Worm (Caenorhabditis elegans) whole organism, L4 larva: Measurements from ENCODE around the gene Y48A6B.14.

Source experiments
- F26F4.8 ChIP-seq: fragments of 200-800 bp; sonication (Bioruptor generic); conservative IDR thresholded peaks from 2 replicates; pipeline ENCODE4 v1.3.6; 2022; ENCODE audit warnings: missing genetic modification characterization, missing compliant biosample characterization
- F44E2.7 ChIP-seq: fragments of 200-800 bp; sonication (Bioruptor generic); IDR thresholded peaks from 2 replicates; pipeline ENCODE4 v2.1.2; 2022; ENCODE audit warnings: missing genetic modification characterization, missing compliant biosample characterization
- T20F7.1 ChIP-seq: fragments of 200-800 bp; sonication (Bioruptor generic); optimal IDR thresholded peaks from 2 replicates; lab custom pipeline; 2018; ENCODE audit warnings: mild to moderate bottlenecking, missing genetic modification characterization, missing compliant biosample characterization
- Y48G9A.11 ChIP-seq: fragments of 200-800 bp; sonication (Bioruptor generic); IDR thresholded peaks from 2 replicates; pipeline ENCODE4 v1.3.6; 2022; ENCODE audit warnings: missing genetic modification reagents, missing genetic modification characterization, missing compliant biosample characterization
- aly-2 ChIP-seq: sonication (generic microtip); optimal IDR thresholded peaks from 2 replicates; lab custom pipeline; 2018; ENCODE audit warnings: missing biosample characterization, missing genetic modification characterization
- ama-1 ChIP-seq: fragments of 150-350 bp; optimal IDR thresholded peaks from 2 replicates; lab custom pipeline; 2014; ENCODE audit warnings: inconsistent platforms, mixed read lengths
- arid-1 ChIP-seq: fragments of 200-800 bp; sonication (Bioruptor generic); conservative IDR thresholded peaks from 2 replicates; pipeline ENCODE4 v1.3.6; 2022; ENCODE audit warnings: missing genetic modification reagents, missing genetic modification characterization, missing compliant biosample characterization
- ceh-20 ChIP-seq: fragments of 200-800 bp; sonication (Bioruptor generic); IDR thresholded peaks from 2 replicates; pipeline ENCODE4 v1.3.6; 2022; ENCODE audit warnings: missing genetic modification reagents, missing genetic modification characterization, missing compliant biosample characterization
- ceh-28 ChIP-seq: fragments of 150-350 bp; optimal IDR thresholded peaks from 2 replicates; lab custom pipeline; 2014; ENCODE audit warnings: missing biosample characterization, missing genetic modification reagents, missing genetic modification characterization
- ceh-44 ChIP-seq: fragments of 200-800 bp; sonication (Bioruptor generic); IDR thresholded peaks from 2 replicates; pipeline ENCODE4 v1.3.6; 2022; ENCODE audit warnings: missing genetic modification reagents, missing genetic modification characterization, missing compliant biosample characterization
- ceh-82 ChIP-seq: sonication (generic microtip); optimal IDR thresholded peaks from 2 replicates; lab custom pipeline; 2017; ENCODE audit warnings: missing biosample characterization, missing genetic modification characterization
- ces-1 ChIP-seq: fragments of 150-350 bp; sonication (generic microtip); optimal IDR thresholded peaks from 4 replicates; lab custom pipeline; 2014; ENCODE audit warnings: missing biosample characterization, missing genetic modification reagents, missing genetic modification characterization
- ctbp-1 ChIP-seq: fragments of 200-800 bp; sonication (Bioruptor generic); IDR thresholded peaks from 2 replicates; pipeline ENCODE4 v1.3.6; 2022; ENCODE audit warnings: missing genetic modification reagents, missing genetic modification characterization, missing compliant biosample characterization
- daf-16 ChIP-seq, 3 experiments: sonication (generic microtip); optimal IDR thresholded peaks; 2 replicates each; lab custom pipeline; 2016 to 2017; ENCODE audit warnings: missing genetic modification characterization in 3 of 3, missing genetic modification reagents in 3 of 3, mild to moderate bottlenecking in 2 of 3, missing compliant biosample characterization in 2 of 3, missing biosample characterization in 1 of 3, moderate library complexity in 1 of 3
- dmd-6 ChIP-seq: fragments of 200-800 bp; sonication (Bioruptor generic); IDR thresholded peaks from 2 replicates; pipeline ENCODE4 v1.3.6; 2022; ENCODE audit warnings: missing genetic modification reagents, missing genetic modification characterization, missing compliant biosample characterization
- dmd-8 ChIP-seq: fragments of 200-800 bp; sonication (Bioruptor generic); IDR thresholded peaks from 2 replicates; pipeline ENCODE4 v1.3.6; 2022; ENCODE audit warnings: missing genetic modification characterization, missing compliant biosample characterization
- dve-1 ChIP-seq: sonication (generic microtip); optimal IDR thresholded peaks from 2 replicates; lab custom pipeline; 2017; ENCODE audit warnings: antibody characterized with exemption, mild to moderate bottlenecking, missing genetic modification characterization, missing compliant biosample characterization; ENCODE audit not compliant: insufficient read depth
- egl-43 ChIP-seq: fragments of 200-800 bp; sonication (Bioruptor generic); IDR thresholded peaks from 2 replicates; pipeline ENCODE4 v1.3.6; 2022; ENCODE audit warnings: missing genetic modification reagents, missing genetic modification characterization, missing compliant biosample characterization
- fos-1 ChIP-seq: fragments of 150-350 bp; optimal IDR thresholded peaks from 2 replicates; lab custom pipeline; 2014; ENCODE audit warnings: missing biosample characterization, missing genetic modification characterization
- gei-8 ChIP-seq: fragments of 200-800 bp; sonication (Bioruptor generic); optimal IDR thresholded peaks from 2 replicates; lab custom pipeline; 2018; ENCODE audit warnings: mild to moderate bottlenecking, missing genetic modification characterization, missing compliant biosample characterization
- hlh-30 ChIP-seq: sonication (generic microtip); optimal IDR thresholded peaks from 2 replicates; lab custom pipeline; 2017; ENCODE audit warnings: antibody characterized with exemption, mild to moderate bottlenecking, missing genetic modification characterization, missing compliant biosample characterization; ENCODE audit not compliant: insufficient read depth
- jun-1 ChIP-seq: fragments of 150-350 bp; optimal IDR thresholded peaks from 2 replicates; lab custom pipeline; 2014; ENCODE audit warnings: missing biosample characterization, missing genetic modification reagents, missing genetic modification characterization
- lin-13 ChIP-seq: fragments of 150-350 bp; optimal IDR thresholded peaks from 2 replicates; lab custom pipeline; 2014; ENCODE audit warnings: missing biosample characterization, missing genetic modification reagents, missing genetic modification characterization
- lin-29 ChIP-seq: fragments of 200-800 bp; sonication (Bioruptor generic); IDR thresholded peaks from 2 replicates; pipeline ENCODE4 v1.3.6; 2022; ENCODE audit warnings: missing genetic modification reagents, missing genetic modification characterization, missing compliant biosample characterization
- lin-38 ChIP-seq: fragments of 200-800 bp; sonication (Bioruptor generic); IDR thresholded peaks from 2 replicates; pipeline ENCODE4 v1.3.6; 2022; ENCODE audit warnings: missing genetic modification reagents, missing genetic modification characterization, missing compliant biosample characterization
- madf-9 ChIP-seq: fragments of 200-800 bp; sonication (Bioruptor generic); conservative IDR thresholded peaks from 2 replicates; pipeline ENCODE4 v1.3.6; 2022; ENCODE audit warnings: missing genetic modification reagents, missing genetic modification characterization, missing compliant biosample characterization
- mdt-29 ChIP-seq: fragments of 200-800 bp; sonication (Bioruptor generic); IDR thresholded peaks from 2 replicates; pipeline ENCODE4 v1.3.6; 2022; ENCODE audit warnings: missing genetic modification reagents, missing genetic modification characterization, missing compliant biosample characterization
- mep-1 ChIP-seq: fragments of 150-350 bp; sonication (generic microtip); optimal IDR thresholded peaks from 3 replicates; lab custom pipeline; 2014; ENCODE audit warnings: missing biosample characterization, missing genetic modification characterization
- mes-2 ChIP-seq: sonication (generic microtip); optimal IDR thresholded peaks from 2 replicates; lab custom pipeline; 2016; ENCODE audit warnings: missing genotype, mild to moderate bottlenecking, missing genetic modification characterization, missing compliant biosample characterization; ENCODE audit not compliant: poor library complexity, severe bottlenecking
- mxl-2 ChIP-seq: fragments of 200-800 bp; sonication (Bioruptor generic); conservative IDR thresholded peaks from 2 replicates; pipeline ENCODE4 v1.3.6; 2022; ENCODE audit warnings: missing genetic modification reagents, missing genetic modification characterization, missing compliant biosample characterization
- nhr-10 ChIP-seq: fragments of 150-350 bp; optimal IDR thresholded peaks from 2 replicates; lab custom pipeline; 2014; ENCODE audit warnings: missing biosample characterization, missing genetic modification characterization
- nhr-111 ChIP-seq: fragments of 200-800 bp; sonication (Bioruptor generic); optimal IDR thresholded peaks from 2 replicates; lab custom pipeline; 2018; ENCODE audit warnings: mild to moderate bottlenecking, missing genetic modification characterization, missing compliant biosample characterization
- nhr-28 ChIP-seq: fragments of 150-350 bp; optimal IDR thresholded peaks from 2 replicates; lab custom pipeline; 2014; ENCODE audit warnings: missing biosample characterization, missing genetic modification characterization
- nhr-42 ChIP-seq: fragments of 200-800 bp; sonication (Bioruptor generic); IDR thresholded peaks from 2 replicates; pipeline ENCODE4 v1.3.6; 2022; ENCODE audit warnings: missing genetic modification characterization, missing compliant biosample characterization
- nhr-48 ChIP-seq: sonication (generic microtip); optimal IDR thresholded peaks from 2 replicates; lab custom pipeline; 2016; ENCODE audit warnings: mild to moderate bottlenecking, missing genetic modification characterization, missing compliant biosample characterization
- nhr-76 ChIP-seq: fragments of 150-350 bp; optimal IDR thresholded peaks from 2 replicates; lab custom pipeline; 2014; ENCODE audit warnings: missing biosample characterization, missing genetic modification characterization
- nhr-77 ChIP-seq: fragments of 150-350 bp; optimal IDR thresholded peaks from 2 replicates; lab custom pipeline; 2014; ENCODE audit warnings: missing biosample characterization, missing genetic modification characterization
- php-3 ChIP-seq: fragments of 200-800 bp; sonication (Bioruptor generic); IDR thresholded peaks from 2 replicates; pipeline ENCODE4 v1.3.6; 2022; ENCODE audit warnings: missing genetic modification reagents, missing genetic modification characterization, missing compliant biosample characterization
- pqm-1 ChIP-seq: sonication (generic microtip); optimal IDR thresholded peaks from 2 replicates; lab custom pipeline; 2017; ENCODE audit warnings: missing biosample characterization, missing genetic modification characterization
- rbr-2 ChIP-seq: sonication (generic microtip); optimal IDR thresholded peaks from 2 replicates; lab custom pipeline; 2016; ENCODE audit warnings: missing genotype, missing genetic modification characterization, missing compliant biosample characterization
- saeg-2 ChIP-seq: fragments of 200-800 bp; sonication (Bioruptor generic); IDR thresholded peaks from 2 replicates; pipeline ENCODE4 v1.3.6; 2022; ENCODE audit warnings: missing genetic modification reagents, missing genetic modification characterization, missing compliant biosample characterization
- sdz-12 ChIP-seq: fragments of 200-800 bp; sonication (Bioruptor generic); optimal IDR thresholded peaks from 2 replicates; lab custom pipeline; 2018; ENCODE audit warnings: mild to moderate bottlenecking, missing genetic modification characterization, missing compliant biosample characterization
- set-16 ChIP-seq: fragments of 200-800 bp; sonication (Bioruptor generic); IDR thresholded peaks from 2 replicates; pipeline ENCODE4 v1.3.6; 2022; ENCODE audit warnings: missing genetic modification reagents, missing genetic modification characterization, missing compliant biosample characterization
- snpc-1.2 ChIP-seq: fragments of 200-800 bp; sonication (Bioruptor generic); IDR thresholded peaks from 2 replicates; pipeline ENCODE4 v1.3.6; 2022; ENCODE audit warnings: missing genetic modification reagents, missing genetic modification characterization, missing compliant biosample characterization
- spr-1 ChIP-seq: sonication (generic microtip); optimal IDR thresholded peaks from 2 replicates; lab custom pipeline; 2016; ENCODE audit warnings: mild to moderate bottlenecking, missing genetic modification characterization, missing compliant biosample characterization
- spr-3 ChIP-seq: fragments of 200-800 bp; sonication (Bioruptor generic); optimal IDR thresholded peaks from 2 replicates; lab custom pipeline; 2018; ENCODE audit warnings: mild to moderate bottlenecking, missing genetic modification characterization, missing compliant biosample characterization
- tra-1 ChIP-seq: fragments of 200-800 bp; sonication (Bioruptor generic); IDR thresholded peaks from 2 replicates; pipeline ENCODE4 v1.3.6; 2022; ENCODE audit warnings: missing genetic modification reagents, missing genetic modification characterization, missing compliant biosample characterization
- unc-130 ChIP-seq: sonication (generic microtip); optimal IDR thresholded peaks from 2 replicates; lab custom pipeline; 2016; ENCODE audit warnings: missing genetic modification reagents, missing genetic modification characterization, missing compliant biosample characterization
- vab-7 ChIP-seq: fragments of 200-800 bp; sonication (Bioruptor generic); IDR thresholded peaks from 2 replicates; pipeline ENCODE4 v1.3.6; 2022; ENCODE audit warnings: missing genetic modification reagents, missing genetic modification characterization, missing compliant biosample characterization
- zip-11 ChIP-seq: fragments of 200-800 bp; sonication (Bioruptor generic); IDR thresholded peaks from 2 replicates; pipeline ENCODE4 v1.3.6; 2022; ENCODE audit warnings: missing genetic modification characterization, missing compliant biosample characterization
- ztf-7 ChIP-seq: fragments of 150-350 bp; optimal IDR thresholded peaks from 2 replicates; lab custom pipeline; 2014; ENCODE audit warnings: missing biosample characterization, missing genetic modification characterization

Y48A6B.14 gene

DNA sequence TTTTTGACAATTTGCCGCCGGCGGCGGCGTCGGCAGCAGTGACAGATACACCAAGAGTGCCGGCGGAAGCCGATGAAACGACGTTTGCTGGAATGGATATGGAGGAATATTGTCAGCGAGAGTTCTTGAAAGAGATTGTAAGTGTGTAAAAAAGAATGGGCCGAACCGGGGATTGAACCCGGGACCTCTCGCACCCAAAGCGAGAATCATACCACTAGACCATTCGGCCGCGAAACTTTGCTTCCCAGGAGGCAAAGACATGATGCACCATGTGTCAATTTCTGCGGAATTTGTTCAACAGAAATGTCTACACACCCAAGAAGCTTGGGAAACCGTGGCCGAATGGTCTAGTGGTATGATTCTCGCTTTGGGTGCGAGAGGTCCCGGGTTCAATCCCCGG lies 35.3 kb downstream of the Y48A6B.14 start (continued):
- TF ChIP-seq jun-1 (no peak), nhr-48 (tag; lab: Kevin White, UChicago) (peak; percentile 61), nhr-42 (GFP tag; lab: Robert Waterston, UW) (peak; percentile 73), unc-130 (GFP tag; lab: Kevin White, UChicago) (peak; percentile 50), spr-3 (GFP tag; lab: Kevin White, UChicago) (peak; percentile 82), ceh-82 (tag; lab: Kevin White, UChicago) (no peak), nhr-28 (tag; lab: Kevin White, UChicago) (peak; percentile 5), ztf-7 (tag; lab: Kevin White, UChicago) (peak; percentile 57), mep-1 (tag; lab: Kevin White, UChicago) (peak; percentile 86), pqm-1 (tag; lab: Kevin White, UChicago) (no peak), ctbp-1 (GFP tag; lab: Robert Waterston, UW) (peak; percentile 92), egl-43 (GFP tag; lab: Robert Waterston, UW) (peak; percentile 95), rbr-2 (tag; lab: Kevin White, UChicago) (peak; percentile 85), lin-29 (GFP tag; lab: Robert Waterston, UW) (peak; percentile 82), set-16 (GFP tag; lab: Robert Waterston, UW) (peak; percentile 64), lin-38 (GFP tag; lab: Robert Waterston, UW) (peak; percentile 91), ceh-44 (GFP tag; lab: Robert Waterston, UW) (peak; percentile 71; the same call in 1 of the 2 replicates), T20F7.1 (GFP tag; lab: Kevin White, UChicago) (no peak), lin-13 (GFP tag; lab: Kevin White, UChicago) (peak; percentile 49), ceh-20 (peak; percentile 93), Y48G9A.11 (GFP tag; lab: Robert Waterston, UW) (no peak; the same call in 1 of the 2 replicates), mdt-29 (GFP tag; lab: Robert Waterston, UW) (peak; percentile 82), aly-2 (no peak), gei-8 (GFP tag; lab: Kevin White, UChicago) (peak; percentile 74), dve-1 (peak; percentile 79), dmd-6 (GFP tag; lab: Robert Waterston, UW) (peak; percentile 85), saeg-2 (peak; percentile 71; the same call in 1 of the 2 replicates), madf-9 (GFP tag; lab: Robert Waterston, UW) (peak; percentile 90), nhr-10 (tag; lab: Kevin White, UChicago) (no peak), hlh-30 (tag; lab: Kevin White, UChicago) (peak; percentile 76), nhr-76 (tag; lab: Kevin White, UChicago) (no peak), tra-1 (GFP tag; lab: Robert Waterston, UW) (peak; percentile 88), snpc-1.2 (GFP tag; lab: Robert Waterston, UW) (peak; percentile 86), spr-1 (tag; lab: Kevin White, UChicago) (peak; percentile 62), vab-7 (GFP tag; lab: Robert Waterston, UW) (peak; percentile 91), daf-16 (GFP tag; optimal IDR thresholded peaks at IDR 0.05; lab: Kevin White, UChicago) (peak; percentile 35 to 76), daf-16 (tag; optimal IDR thresholded peaks at IDR 0.05; lab: Kevin White, UChicago) (peak; percentile 37), ama-1 (lab: Kevin White, UChicago) (peak; percentile 56), F44E2.7 (GFP tag; lab: Robert Waterston, UW) (no peak; the same call in 1 of the 2 replicates), mes-2 (tag; lab: Kevin White, UChicago) (peak; percentile 87), fos-1 (no peak), sdz-12 (no peak), ces-1 (no peak), ceh-28 (tag; lab: Kevin White, UChicago) (no peak), mxl-2 (0 out of 2 replicates have a peak, but pooled peaks have one; percentile 14), dmd-8 (GFP tag; lab: Robert Waterston, UW) (peak; percentile 89), php-3 (GFP tag; lab: Robert Waterston, UW) (peak; percentile 82), nhr-77 (peak; percentile 50), zip-11 (GFP tag; lab: Robert Waterston, UW) (peak; percentile 10; the same call in 1 of the 2 replicates), nhr-111 (GFP tag; lab: Kevin White, UChicago) (no peak), F26F4.8 (GFP tag; lab: Robert Waterston, UW) (peak; percentile 64), arid-1 (peak; percentile 94)
